Fruit fly (Drosophila melanogaster) Kc167 (cell line): Measurements from ENCODE around the gene Pgant4.

Experiments used
- Myc ChIP-seq: fragments of >200 bp; optimal IDR thresholded peaks from 2 replicates; lab custom pipeline; 2017; ENCODE audit warnings: missing external identifiers
- Sin3A ChIP-seq: fragments of >200 bp; optimal IDR thresholded peaks from 2 replicates; lab custom pipeline; 2018; ENCODE audit warnings: missing external identifiers
- h ChIP-seq: fragments of >200 bp; optimal IDR thresholded peaks from 3 replicates; lab custom pipeline; 2018; ENCODE audit warnings: missing external identifiers
- insv ChIP-seq: fragments of >200 bp; optimal IDR thresholded peaks from 3 replicates; lab custom pipeline; 2018; ENCODE audit warnings: missing external identifiers
- psq ChIP-seq: fragments of >200 bp; optimal IDR thresholded peaks from 2 replicates; lab custom pipeline; 2017; ENCODE audit warnings: missing external identifiers
- ttk ChIP-seq: sonication (Bioruptor generic); optimal IDR thresholded peaks from 2 replicates; lab custom pipeline; 2017; ENCODE audit warnings: missing external identifiers

Pgant4 gene

DNA sequence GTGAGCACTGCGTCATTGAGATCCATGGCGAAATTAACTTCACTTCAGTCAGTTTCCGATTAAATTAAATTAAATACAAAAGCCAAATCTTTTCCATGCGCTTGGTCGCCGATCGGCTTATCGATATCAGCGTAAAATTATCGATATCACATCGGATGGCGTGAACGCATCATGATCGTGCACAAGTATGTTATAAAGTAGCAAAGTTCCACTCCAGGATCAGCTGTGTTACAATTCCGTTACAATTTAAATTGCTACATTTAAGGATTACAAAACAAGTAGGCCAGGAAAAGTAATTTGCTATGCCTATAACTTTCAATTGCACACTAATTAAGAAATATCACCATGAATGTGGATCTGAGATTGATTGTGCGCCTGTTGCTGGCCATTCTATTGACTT is 2.5 kb upstream of the Pgant4 start, which contains the start of the genes Pif1 and CG31776:
Gene Pif1, minus strand, starts transcription at position 136 of the 400 bp plus-strand sequence.
Gene CG31776, plus strand, starts transcription at position 314 of the 400 bp plus-strand sequence.
- TF ChIP-seq ttk (no peak), insv (no peak), Myc (lab: Kevin White, UChicago) (no peak), Sin3A (no peak), psq (lab: Kevin White, UChicago) (no peak), h (lab: Kevin White, UChicago) (no peak)

DNA sequence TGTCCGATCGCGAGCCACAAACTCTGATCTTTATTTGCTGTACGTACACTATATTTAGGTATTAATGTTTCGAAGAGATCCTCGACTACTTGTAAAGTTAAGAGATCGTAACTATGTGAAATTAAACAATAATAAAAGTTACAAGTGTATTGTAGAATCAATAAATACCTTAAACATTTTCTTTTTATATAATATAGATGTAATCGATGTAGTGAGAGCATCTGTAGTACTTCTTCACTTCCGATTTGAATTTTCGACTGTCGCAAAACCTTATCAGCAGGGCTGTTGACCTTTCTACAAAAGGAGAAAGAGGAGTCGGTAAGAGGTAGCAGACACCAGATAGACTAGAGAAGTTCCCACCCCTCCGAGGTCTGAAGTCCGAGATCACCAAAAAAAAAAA is 2.8 kb downstream of the Pgant4 start:
- TF ChIP-seq insv (no peak), Myc (lab: Kevin White, UChicago) (no peak), Sin3A (no peak), psq (lab: Kevin White, UChicago) (no peak), h (lab: Kevin White, UChicago) (no peak), ttk (no peak)

DNA sequence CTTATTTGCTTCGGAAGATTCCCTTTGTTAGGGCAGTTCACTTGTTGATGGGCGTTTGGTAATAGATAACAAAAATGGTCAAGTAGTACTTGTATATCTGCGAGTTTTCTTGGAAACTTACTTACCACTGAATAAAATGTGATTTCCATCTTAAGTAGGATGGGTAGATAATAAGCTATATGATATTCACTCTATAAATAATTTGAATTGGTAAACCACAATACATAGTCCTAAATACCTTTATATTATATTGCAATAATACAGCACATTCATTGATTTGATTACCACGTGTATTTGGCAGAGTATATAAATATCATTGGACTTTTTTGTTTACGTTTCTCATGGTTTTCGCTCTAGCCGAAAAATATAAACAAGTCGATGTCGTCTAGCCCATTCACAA is 3.5 kb downstream of the Pgant4 start:
- TF ChIP-seq psq (lab: Kevin White, UChicago) = no peak
- no peak for TF ChIP-seq insv
- no peak for TF ChIP-seq ttk
- TF ChIP-seq Sin3A = no peak
- TF ChIP-seq h (lab: Kevin White, UChicago) = no peak
- no peak for TF ChIP-seq Myc (lab: Kevin White, UChicago)

DNA sequence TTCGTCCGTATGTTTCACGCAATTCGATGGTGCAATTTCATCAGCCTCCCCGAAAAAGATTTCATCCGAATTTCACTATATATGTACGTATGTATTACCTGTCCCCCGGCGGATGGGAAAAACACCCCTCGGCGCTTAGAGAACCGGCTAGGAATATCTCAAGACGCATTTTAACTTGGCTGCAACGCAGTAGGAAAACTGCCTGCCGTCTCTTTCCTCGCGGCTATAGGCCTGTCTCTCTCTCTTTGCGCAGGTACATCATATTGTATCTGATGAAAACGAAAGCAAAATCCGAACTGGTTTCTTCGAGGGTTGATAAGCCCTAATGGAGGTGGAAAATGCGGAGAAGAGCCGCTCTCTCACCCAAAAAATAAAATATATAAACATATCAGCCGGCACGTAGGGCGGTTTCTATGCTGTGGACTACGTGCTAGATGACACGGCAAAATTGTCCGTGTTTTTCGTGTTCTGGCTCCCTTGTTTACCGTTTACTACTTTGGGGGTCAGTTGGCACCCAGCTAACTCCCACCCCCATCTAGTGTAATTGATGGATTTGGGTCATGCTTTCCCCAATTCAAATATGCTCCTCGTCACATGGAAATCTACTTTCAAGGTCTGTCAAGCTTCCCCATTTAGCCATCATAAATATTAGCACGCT is 4.1 kb downstream of the Pgant4 start:
- TF ChIP-seq h (lab: Kevin White, UChicago) (no peak), Myc (lab: Kevin White, UChicago) (no peak), psq (lab: Kevin White, UChicago) (no peak), Sin3A (no peak), insv (no peak), ttk (no peak)

DNA sequence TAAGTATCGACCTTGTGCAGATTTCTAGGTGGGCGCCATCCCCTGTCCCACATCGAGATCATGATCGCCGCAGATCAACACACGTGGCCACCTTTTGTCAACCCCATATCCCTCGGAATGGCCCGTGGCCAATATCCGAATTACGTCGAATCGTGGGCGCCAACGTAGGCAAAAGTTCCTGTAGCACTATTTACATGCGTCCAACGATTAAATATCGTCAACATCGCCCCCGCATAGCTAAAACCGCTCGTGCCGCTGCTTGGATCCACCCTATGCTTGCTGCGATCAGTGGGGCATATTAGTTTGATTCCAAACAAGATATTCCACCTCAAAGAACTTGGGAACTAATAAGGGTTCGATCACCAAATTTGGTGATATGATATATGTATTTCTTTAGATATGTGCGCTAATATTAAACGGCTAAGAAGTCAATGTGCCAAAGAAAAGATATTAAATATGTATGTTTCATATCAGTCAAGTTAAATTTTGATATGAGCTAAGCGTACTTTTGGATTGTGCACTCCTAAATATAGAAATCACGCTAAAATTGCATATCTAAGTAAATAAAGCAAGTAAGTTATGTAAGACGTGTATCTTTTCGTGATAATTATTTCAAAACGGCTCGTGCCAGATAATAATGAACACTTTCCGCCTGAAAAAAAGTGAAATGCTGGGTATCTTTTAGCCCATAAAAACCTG is 4.8 kb downstream of the Pgant4 start:
- no peak for TF ChIP-seq insv
- TF ChIP-seq Sin3A = no peak
- no peak for TF ChIP-seq h (lab: Kevin White, UChicago)
- TF ChIP-seq psq (lab: Kevin White, UChicago) = no peak
- no peak for TF ChIP-seq Myc (lab: Kevin White, UChicago)
- TF ChIP-seq ttk = no peak

DNA sequence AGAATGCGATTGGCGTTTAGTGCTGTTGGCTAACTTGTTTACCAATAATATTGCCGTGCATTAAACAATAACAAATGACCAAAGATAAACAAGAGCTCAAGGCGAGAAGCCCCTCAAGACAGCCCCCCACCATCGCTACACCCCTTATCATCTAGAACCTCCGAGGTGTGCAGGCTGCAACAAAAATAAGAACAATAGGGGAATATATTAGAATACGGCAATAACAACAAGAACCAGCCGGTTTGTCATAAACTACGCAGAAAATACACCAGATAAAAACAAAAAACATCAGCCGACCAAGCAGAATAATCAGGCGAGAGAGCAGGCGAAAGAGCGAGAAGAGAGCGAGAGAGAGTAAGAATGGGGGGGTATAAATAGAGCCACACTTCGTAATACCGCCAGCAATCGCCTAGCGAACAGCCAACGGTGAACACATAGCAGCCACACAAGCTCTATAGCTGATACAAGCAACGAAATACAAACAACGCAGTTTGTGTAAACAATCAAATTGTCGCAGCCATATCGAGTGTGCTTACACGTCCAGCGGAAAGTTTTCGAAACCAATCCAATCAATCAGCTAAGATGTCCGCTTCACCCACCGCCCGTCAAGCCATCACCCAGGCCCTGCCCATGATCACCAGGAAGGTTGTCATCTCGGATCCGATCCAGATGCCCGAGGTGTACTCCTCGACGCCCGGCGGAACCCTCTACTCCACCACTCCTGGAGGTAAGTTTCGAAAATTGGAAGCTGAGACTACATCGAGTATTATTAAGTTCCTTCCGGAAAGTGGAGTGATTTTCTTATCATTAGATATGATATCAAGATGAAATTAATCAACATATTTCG is 5.9 kb downstream of the Pgant4 start, which contains the start of gene Thor:
Gene Thor, plus strand, starts transcription at position 401 of the 847 bp plus-strand sequence.
- no peak for TF ChIP-seq Myc (lab: Kevin White, UChicago)
- no peak for TF ChIP-seq insv
- no peak for TF ChIP-seq psq (lab: Kevin White, UChicago)
- no peak for TF ChIP-seq h (lab: Kevin White, UChicago)
- TF ChIP-seq Sin3A = no peak
- no peak for TF ChIP-seq ttk

DNA sequence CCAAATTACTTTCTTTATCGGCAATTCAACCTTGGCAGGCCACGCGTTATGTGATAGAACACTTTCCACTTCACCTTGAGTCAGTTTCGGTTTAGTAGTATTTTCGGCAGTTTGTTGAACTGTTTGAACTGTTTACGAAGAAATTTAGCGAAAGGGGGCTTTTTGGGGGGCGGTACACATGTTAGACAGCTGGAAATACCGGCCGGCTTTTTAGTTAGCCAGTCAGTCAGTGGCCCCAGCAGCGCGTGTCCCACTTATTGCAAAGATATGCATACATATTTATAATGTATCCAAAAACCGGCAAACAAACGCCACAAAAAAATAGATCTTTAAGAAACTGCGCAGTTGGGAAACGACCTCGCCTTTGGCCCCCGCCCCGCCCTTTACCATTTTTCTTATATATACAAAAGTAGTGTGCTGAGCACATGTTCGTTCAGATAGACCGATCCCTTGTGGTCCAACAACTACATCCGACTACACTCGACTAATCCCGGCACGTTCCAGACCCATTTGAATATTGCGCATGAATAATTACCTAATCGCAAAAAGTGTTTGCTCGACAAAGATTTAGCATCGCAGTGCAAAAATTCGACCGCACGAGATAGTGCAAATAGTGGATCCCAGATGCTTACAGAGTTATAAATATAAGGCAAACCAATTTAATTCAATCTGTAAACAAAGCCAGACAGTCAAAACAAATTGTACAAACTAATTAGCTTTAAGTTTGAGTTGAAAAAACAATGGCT is 7.5 kb downstream of the Pgant4 start:
- TF ChIP-seq psq (lab: Kevin White, UChicago) (no peak), Sin3A (no peak), h (lab: Kevin White, UChicago) (no peak), ttk (no peak), insv (no peak)

DNA sequence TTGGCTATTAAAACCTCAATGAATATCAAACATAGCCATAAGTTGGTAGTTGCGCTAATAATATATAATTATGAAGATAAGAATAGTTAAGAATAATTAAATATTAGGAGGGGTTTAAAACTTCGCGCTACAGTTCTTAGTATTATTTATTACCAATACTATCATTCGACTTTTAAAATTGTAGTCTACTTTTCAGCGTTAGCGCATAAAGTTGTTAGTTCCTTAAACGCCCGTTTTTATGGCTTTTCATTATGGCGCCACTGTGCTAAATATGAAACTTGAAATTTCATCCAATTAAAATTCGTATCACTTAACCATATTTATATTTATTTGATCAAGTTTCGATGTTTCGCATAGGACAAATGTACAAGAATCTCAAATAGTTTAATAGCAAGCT is 8.0 kb downstream of the Pgant4 start:
- TF ChIP-seq Sin3A (no peak), insv (no peak), psq (lab: Kevin White, UChicago) (no peak), h (lab: Kevin White, UChicago) (no peak), ttk (no peak), Myc (lab: Kevin White, UChicago) (no peak)

DNA sequence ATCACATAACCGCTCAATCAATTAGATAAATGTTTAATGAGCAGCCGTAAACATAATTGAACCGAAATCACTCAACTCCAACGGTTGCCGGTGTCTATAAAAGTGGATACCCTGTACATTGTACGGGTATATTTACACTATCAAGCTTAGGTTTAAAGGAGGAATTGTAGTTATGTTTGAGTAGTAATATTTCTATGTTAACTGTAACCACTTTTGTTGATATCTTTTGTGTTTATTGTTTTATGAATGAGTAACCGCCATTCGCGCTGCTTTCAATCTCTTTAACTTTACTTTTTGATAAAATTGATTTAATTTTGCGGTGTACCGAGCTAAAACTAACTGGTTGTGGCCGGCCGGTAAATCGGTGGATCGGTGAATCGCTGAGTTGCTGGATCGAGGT is 9.6 kb downstream of the Pgant4 start:
- no peak for TF ChIP-seq insv
- no peak for TF ChIP-seq ttk
- no peak for TF ChIP-seq h (lab: Kevin White, UChicago)
- TF ChIP-seq Sin3A = no peak
- TF ChIP-seq Myc (lab: Kevin White, UChicago) = no peak
- no peak for TF ChIP-seq psq (lab: Kevin White, UChicago)

DNA sequence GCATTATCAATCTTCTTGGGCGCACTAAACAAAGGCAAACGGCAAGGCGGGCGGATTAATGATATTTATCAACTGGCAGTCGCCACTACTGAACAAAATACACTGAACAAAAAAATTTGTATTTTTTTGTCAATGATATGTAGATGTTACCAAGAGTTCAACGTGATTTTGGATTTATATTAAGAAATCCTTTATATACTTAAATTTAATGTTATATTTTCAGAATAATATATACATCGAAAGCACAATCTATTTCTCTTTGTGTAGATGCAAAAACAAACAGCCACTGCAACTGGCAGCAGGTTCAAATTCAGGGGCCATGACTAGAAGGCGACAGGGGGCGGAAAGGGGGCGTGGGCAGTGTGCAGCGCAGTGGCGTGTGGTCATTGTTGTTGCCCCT is 10.3 kb downstream of the Pgant4 start:
- TF ChIP-seq ttk = no peak
- no peak for TF ChIP-seq insv
- no peak for TF ChIP-seq psq (lab: Kevin White, UChicago)
- no peak for TF ChIP-seq Sin3A
- TF ChIP-seq Myc (lab: Kevin White, UChicago) = no peak
- no peak for TF ChIP-seq h (lab: Kevin White, UChicago)

DNA sequence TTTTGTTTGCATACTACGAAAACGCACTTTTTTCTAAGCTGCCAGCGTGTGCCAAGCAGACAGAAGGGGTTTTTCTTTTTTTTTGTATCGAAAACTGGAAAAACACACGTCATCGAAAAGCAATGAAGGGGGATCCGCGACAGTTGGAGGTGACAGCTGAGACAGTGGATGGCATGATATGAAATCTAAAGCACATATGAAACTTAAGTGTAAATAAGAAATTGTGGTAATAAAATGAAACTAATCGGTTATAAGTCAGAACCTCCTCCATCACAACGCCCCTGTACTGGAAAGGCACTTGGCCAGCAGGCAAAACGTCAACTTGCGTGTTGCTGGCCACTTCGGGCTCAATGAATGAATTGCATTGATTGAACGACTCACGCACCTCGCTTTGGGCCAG is 11.3 kb downstream of the Pgant4 start:
- TF ChIP-seq psq (lab: Kevin White, UChicago) (no peak), insv (no peak), h (lab: Kevin White, UChicago) (no peak), Sin3A (no peak), Myc (lab: Kevin White, UChicago) (no peak), ttk (no peak)
